Worm (Caenorhabditis elegans): ENCODE results near the gene srt-73.
A peak's percentile ranks its signal among the peaks of the same experiment; 100 is the strongest.

The srt-73 gene

ce11 chrIV:7910197-7910735, 31.1 kb downstream of the srt-73 start, which contains the start of the genes npp-27 and ntl-4:
TSS of gene npp-27 (minus strand) at chrIV:7910247.
TSS of gene ntl-4 (plus strand) at chrIV:7910575.
- TF ChIP-seq snpc-4 (tag; optimal IDR thresholded peaks at IDR 0.05) (no peak), nhr-10 (tag; optimal IDR thresholded peaks at IDR 0.05) (no peak), crh-2 (tag; optimal IDR thresholded peaks at IDR 0.05) (peak; percentile 50), ama-1 (optimal IDR thresholded peaks at IDR 0.05) (peak; percentile 29), nhr-25 (tag; optimal IDR thresholded peaks at IDR 0.05) (peak; percentile 3), blmp-1 (tag; optimal IDR thresholded peaks at IDR 0.05; ENCODE audit: insufficient read depth) (no peak), skn-1 (tag; optimal IDR thresholded peaks at IDR 0.05) (no peak), lsy-2 (tag; optimal IDR thresholded peaks at IDR 0.05) (peak in 1 of 2 experiments; percentile 38), ceh-16 (tag; optimal IDR thresholded peaks at IDR 0.05) (no peak), C34F6.9 (tag; optimal IDR thresholded peaks at IDR 0.05) (peak; percentile 72), sma-9 (GFP tag; optimal IDR thresholded peaks at IDR 0.05) (peak; percentile 26), sma-9 (tag; optimal IDR thresholded peaks at IDR 0.05) (no peak), nhr-129 (tag; optimal IDR thresholded peaks at IDR 0.05) (peak; percentile 30), ztf-4 (tag; optimal IDR thresholded peaks at IDR 0.05) (peak; percentile 16), F13H6.1 (tag; optimal IDR thresholded peaks at IDR 0.05) (peak; percentile 13), mab-5 (tag; optimal IDR thresholded peaks at IDR 0.05) (no peak), nhr-11 (tag; optimal IDR thresholded peaks at IDR 0.05) (no peak), aly-2 (tag; optimal IDR thresholded peaks at IDR 0.05) (no peak), lin-13 (GFP tag; optimal IDR thresholded peaks at IDR 0.05) (peak; percentile 22), unc-55 (GFP tag; optimal IDR thresholded peaks at IDR 0.05) (peak; percentile 41)

- no peak for TF ChIP-seq peb-1 (tag; optimal IDR thresholded peaks at IDR 0.05)
- no peak for TF ChIP-seq egl-27 (tag; optimal IDR thresholded peaks at IDR 0.05)
- no peak for TF ChIP-seq nhr-6 (tag; optimal IDR thresholded peaks at IDR 0.05)
- TF ChIP-seq elt-1 (tag; optimal IDR thresholded peaks at IDR 0.05), result no peak
- no peak for TF ChIP-seq unc-39 (tag; optimal IDR thresholded peaks at IDR 0.05)
- no peak for TF ChIP-seq C34F6.9 (tag; optimal IDR thresholded peaks at IDR 0.05)
- no peak for TF ChIP-seq R02D3.7 (tag; optimal IDR thresholded peaks at IDR 0.05)
- TF ChIP-seq nhr-129 (tag; optimal IDR thresholded peaks at IDR 0.05), result no peak
Observed at ce11 chrIV:7914991-7915390, 35.9 kb downstream of the srt-73 start, which contains the start of gene C49H3.4. TSS of gene C49H3.4 (plus strand) at chrIV:7915291.

ce11 chrIV:7916907-7917306, 37.8 kb downstream of the srt-73 start:
- TF ChIP-seq unc-39 (tag; optimal IDR thresholded peaks at IDR 0.05) (no peak), nhr-10 (tag; optimal IDR thresholded peaks at IDR 0.05) (no peak), ztf-4 (tag; optimal IDR thresholded peaks at IDR 0.05) (no peak), F13H6.1 (tag; optimal IDR thresholded peaks at IDR 0.05) (no peak), lin-11 (tag; optimal IDR thresholded peaks at IDR 0.05) (no peak), lsy-2 (tag; optimal IDR thresholded peaks at IDR 0.05) (no peak), ceh-16 (tag; optimal IDR thresholded peaks at IDR 0.05) (no peak), nhr-6 (tag; optimal IDR thresholded peaks at IDR 0.05) (no peak), R02D3.7 (tag; optimal IDR thresholded peaks at IDR 0.05) (no peak), zag-1 (tag; optimal IDR thresholded peaks at IDR 0.05) (no peak), skn-1 (tag; optimal IDR thresholded peaks at IDR 0.05) (no peak)

ce11 chrIV:7917881-7918280, 38.8 kb downstream of the srt-73 start:
- no peak for TF ChIP-seq unc-55 (GFP tag; optimal IDR thresholded peaks at IDR 0.05)
- TF ChIP-seq ztf-11 (tag; optimal IDR thresholded peaks at IDR 0.05), result no peak
- no peak for TF ChIP-seq nhr-6 (tag; optimal IDR thresholded peaks at IDR 0.05)

ce11 chrIV:7920126-7920525, 41.0 kb downstream of the srt-73 start, which contains the start of gene C49H3.16:
TSS of gene C49H3.16 (plus strand) at chrIV:7920426.
- TF ChIP-seq ztf-1 (GFP tag; conservative IDR thresholded peaks at IDR 0.05), result no peak
- TF ChIP-seq unc-39 (tag; optimal IDR thresholded peaks at IDR 0.05), result no peak
- TF ChIP-seq lin-11 (tag; optimal IDR thresholded peaks at IDR 0.05), result no peak
- no peak for TF ChIP-seq gmeb-1 (tag; optimal IDR thresholded peaks at IDR 0.05)
- TF ChIP-seq nhr-11 (tag; optimal IDR thresholded peaks at IDR 0.05), result no peak
- no peak for TF ChIP-seq mdl-1 (tag; optimal IDR thresholded peaks at IDR 0.05)
- no peak for TF ChIP-seq F13H6.1 (tag; optimal IDR thresholded peaks at IDR 0.05)
- TF ChIP-seq sma-9 (GFP tag; optimal IDR thresholded peaks at IDR 0.05), result no peak
- TF ChIP-seq sma-9 (tag; optimal IDR thresholded peaks at IDR 0.05), result no peak
- no peak for TF ChIP-seq sem-4 (tag; optimal IDR thresholded peaks at IDR 0.05)
- TF ChIP-seq unc-62 (GFP tag; optimal IDR thresholded peaks at IDR 0.05), result no peak
- TF ChIP-seq mbf-1 (tag; optimal IDR thresholded peaks at IDR 0.05), result no peak
- no peak for TF ChIP-seq snpc-4 (tag; optimal IDR thresholded peaks at IDR 0.05)

Data from whole organism, L2 larva.